Fruit fly (Drosophila melanogaster): ENCODE measurements around the gene CG34299.

CG34299 gene

DNA sequence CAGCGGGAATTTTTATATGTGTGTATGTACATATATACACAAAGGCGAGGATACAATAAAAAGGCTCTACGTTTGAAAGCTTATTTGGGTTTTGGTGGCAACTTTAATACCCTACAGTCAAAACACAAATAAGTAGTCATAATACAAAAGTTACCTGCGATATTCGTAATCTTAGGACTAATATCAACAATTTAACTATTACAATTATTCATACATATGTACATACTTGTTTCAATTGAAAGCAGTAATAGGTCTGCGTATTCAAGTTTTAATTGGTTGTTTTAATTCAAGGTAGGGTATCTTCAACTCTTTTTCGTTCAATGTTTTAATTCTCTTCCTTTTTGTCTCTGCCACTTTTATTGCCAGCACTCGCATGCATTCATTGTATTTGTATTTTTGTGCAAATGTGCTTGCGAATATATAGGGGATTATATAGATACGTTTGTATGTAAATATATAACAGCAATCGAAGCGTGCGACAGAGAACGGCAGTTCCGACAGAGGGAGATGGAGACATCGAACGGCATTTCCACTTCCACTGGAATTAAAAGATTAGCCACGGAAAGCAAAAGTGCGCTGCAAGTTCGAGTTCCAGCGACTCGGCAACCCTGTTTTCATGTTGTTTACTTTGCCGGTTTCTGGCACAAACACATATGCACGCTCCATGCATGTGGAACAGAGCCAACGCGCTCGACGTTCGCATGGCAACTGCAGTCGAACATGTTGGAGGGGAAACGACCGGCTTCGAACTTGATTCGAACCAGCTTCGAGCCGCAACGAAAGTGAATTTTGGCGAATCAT is 27.3 kb downstream of the CG34299 start:
- peak; percentile 34 for TF ChIP-seq CG9727 (GFP tag; optimal IDR thresholded peaks at IDR 0.05)
- no peak for TF ChIP-seq CG7928 (GFP tag; optimal IDR thresholded peaks at IDR 0.05)
- TF ChIP-seq trh (GFP tag; optimal IDR thresholded peaks at IDR 0.05), result no peak
- no peak for TF ChIP-seq slou (GFP tag; optimal IDR thresholded peaks at IDR 0.05)
- TF ChIP-seq gce (GFP tag; IDR thresholded peaks at IDR 0.05), result 0 out of 3 replicates have a peak, but pooled peaks have one; percentile 29
- peak; percentile 58 for TF ChIP-seq bab2 (GFP tag; optimal IDR thresholded peaks at IDR 0.05)
- no peak for TF ChIP-seq hth (optimal IDR thresholded peaks at IDR 0.05)
- peak; percentile 16 to 70 for TF ChIP-seq chif (GFP tag; optimal IDR thresholded peaks at IDR 0.05)
- peak; percentile 42 for TF ChIP-seq her (GFP tag; optimal IDR thresholded peaks at IDR 0.05)
- peak; percentile 93 for TF ChIP-seq chinmo (GFP tag; IDR thresholded peaks at IDR 0.05; ENCODE audit: partially characterized antibody)
- peak; percentile 47 for TF ChIP-seq dmrt99B (tag; optimal IDR thresholded peaks at IDR 0.05)
- TF ChIP-seq Xbp1 (GFP tag; optimal IDR thresholded peaks at IDR 0.05), result peak; percentile 48
- peak; percentile 60 for TF ChIP-seq CG11456 (GFP tag; IDR thresholded peaks at IDR 0.05)
- TF ChIP-seq CG31365 (tag; optimal IDR thresholded peaks at IDR 0.05), result no peak
- peak; percentile 54 for TF ChIP-seq CG4424 (GFP tag; optimal IDR thresholded peaks at IDR 0.05)
- no peak for TF ChIP-seq tna (GFP tag; IDR thresholded peaks at IDR 0.05; ENCODE audit: partially characterized antibody)
- peak; percentile 43 for TF ChIP-seq Meics (GFP tag; optimal IDR thresholded peaks at IDR 0.05)
- peak; percentile 56 for TF ChIP-seq NfI (GFP tag; optimal IDR thresholded peaks at IDR 0.05)
- TF ChIP-seq CG3847 (GFP tag; IDR thresholded peaks at IDR 0.05), result peak; percentile 38
- 0 out of 2 replicates have a peak, but pooled peaks have one; percentile 39 for TF ChIP-seq stc (GFP tag; IDR thresholded peaks at IDR 0.05)
- TF ChIP-seq zfh1 (GFP tag; IDR thresholded peaks at IDR 0.05), result peak; percentile 71; the same call in 2 of the 3 replicates
- TF ChIP-seq fu2 (GFP tag; optimal IDR thresholded peaks at IDR 0.05), result no peak
- TF ChIP-seq CG15479 (GFP tag; optimal IDR thresholded peaks at IDR 0.05), result no peak
- no peak for TF ChIP-seq jigr1 (GFP tag; IDR thresholded peaks at IDR 0.05)
- no peak for TF ChIP-seq CG13894 (tag; optimal IDR thresholded peaks at IDR 0.05)
- no peak for TF ChIP-seq rib (GFP tag; IDR thresholded peaks at IDR 0.05)
- TF ChIP-seq ssp (GFP tag; IDR thresholded peaks at IDR 0.05), result 0 out of 2 replicates have a peak, but pooled peaks have one; percentile 21
- peak; percentile 76 for TF ChIP-seq D19A (tag; optimal IDR thresholded peaks at IDR 0.05)
- no peak for TF ChIP-seq CG10565 (GFP tag; optimal IDR thresholded peaks at IDR 0.05)
- no peak for TF ChIP-seq Hr78 (GFP tag; optimal IDR thresholded peaks at IDR 0.05)
- no peak for TF ChIP-seq knrl (GFP tag; IDR thresholded peaks at IDR 0.05; ENCODE audit: partially characterized antibody)
- TF ChIP-seq bbx (GFP tag; IDR thresholded peaks at IDR 0.05; ENCODE audit: partially characterized antibody), result 0 out of 2 replicates have a peak, but pooled peaks have one; percentile 19
- TF ChIP-seq CG30431 (GFP tag; optimal IDR thresholded peaks at IDR 0.05), result peak; percentile 51
- TF ChIP-seq CG11085 (GFP tag; IDR thresholded peaks at IDR 0.05), result no peak
- TF ChIP-seq Oli (tag; optimal IDR thresholded peaks at IDR 0.05), result peak; percentile 25
- no peak for TF ChIP-seq CG6683 (GFP tag; optimal IDR thresholded peaks at IDR 0.05)
- TF ChIP-seq repo (GFP tag; optimal IDR thresholded peaks at IDR 0.05), result peak; percentile 7
- TF ChIP-seq CG11695 (GFP tag; IDR thresholded peaks at IDR 0.05), result no peak
- TF ChIP-seq nom (GFP tag; optimal IDR thresholded peaks at IDR 0.05), result peak; percentile 82
- TF ChIP-seq Bdp1 (GFP tag; optimal IDR thresholded peaks at IDR 0.05), result no peak
- TF ChIP-seq CG9932 (GFP tag; IDR thresholded peaks at IDR 0.05), result peak; percentile 47
- TF ChIP-seq sug (tag; optimal IDR thresholded peaks at IDR 0.05), result peak; percentile 12
- peak; percentile 27 for TF ChIP-seq CG3281 (GFP tag; optimal IDR thresholded peaks at IDR 0.05)
- peak; percentile 55 for TF ChIP-seq CG5245 (GFP tag; optimal IDR thresholded peaks at IDR 0.05)
- TF ChIP-seq CG14710 (tag; optimal IDR thresholded peaks at IDR 0.05), result peak; percentile 43
- peak; percentile 24 for TF ChIP-seq Abd-B (GFP tag; optimal IDR thresholded peaks at IDR 0.05)
- no peak for TF ChIP-seq yki (optimal IDR thresholded peaks at IDR 0.05)
- no peak for TF ChIP-seq CG30020 (tag; optimal IDR thresholded peaks at IDR 0.05)
- peak; percentile 46 for TF ChIP-seq CG33213 (GFP tag; optimal IDR thresholded peaks at IDR 0.05)

Data from whole organism, embryonic.